Worm (Caenorhabditis elegans) whole organism, L1 larva: ENCODE data around the gene F52G2.3.

Experiments
- elt-2 ChIP-seq: sonication (generic microtip); optimal IDR thresholded peaks from 2 replicates; lab custom pipeline; 2016; ENCODE audit warnings: missing genetic modification characterization, mild to moderate bottlenecking, inconsistent platforms, missing compliant biosample characterization, missing genetic modification reagents
- fkh-10 ChIP-seq: sonication (generic microtip); optimal IDR thresholded peaks from 2 replicates; lab custom pipeline; 2017; ENCODE audit warnings: missing biosample characterization, missing genetic modification reagents, missing genetic modification characterization
- jun-1 ChIP-seq: fragments of 150-350 bp; optimal IDR thresholded peaks from 2 replicates; lab custom pipeline; 2014; ENCODE audit warnings: missing biosample characterization, missing genetic modification reagents, missing genetic modification characterization
- lin-15B ChIP-seq: fragments of 150-350 bp; sonication (generic microtip); optimal IDR thresholded peaks from 3 replicates; lab custom pipeline; 2014; ENCODE audit warnings: missing biosample characterization, missing genetic modification characterization
- nhr-11 ChIP-seq: fragments of 150-350 bp; optimal IDR thresholded peaks from 2 replicates; lab custom pipeline; 2014; ENCODE audit warnings: missing biosample characterization, missing genetic modification characterization
- nhr-12 ChIP-seq: sonication (generic microtip); optimal IDR thresholded peaks from 2 replicates; lab custom pipeline; 2017; ENCODE audit warnings: missing biosample characterization, missing genetic modification characterization
- rnt-1 ChIP-seq: sonication (generic microtip); optimal IDR thresholded peaks from 2 replicates; lab custom pipeline; 2016; ENCODE audit warnings: mild to moderate bottlenecking, missing genetic modification characterization, moderate library complexity, missing compliant biosample characterization
- skn-1 ChIP-seq: fragments of 150-350 bp; optimal IDR thresholded peaks from 2 replicates; lab custom pipeline; 2014; ENCODE audit warnings: missing biosample characterization, missing genetic modification characterization
- snu-23 ChIP-seq: sonication (generic microtip); optimal IDR thresholded peaks from 2 replicates; lab custom pipeline; 2016; ENCODE audit warnings: missing genetic modification characterization, missing compliant biosample characterization

DNA sequence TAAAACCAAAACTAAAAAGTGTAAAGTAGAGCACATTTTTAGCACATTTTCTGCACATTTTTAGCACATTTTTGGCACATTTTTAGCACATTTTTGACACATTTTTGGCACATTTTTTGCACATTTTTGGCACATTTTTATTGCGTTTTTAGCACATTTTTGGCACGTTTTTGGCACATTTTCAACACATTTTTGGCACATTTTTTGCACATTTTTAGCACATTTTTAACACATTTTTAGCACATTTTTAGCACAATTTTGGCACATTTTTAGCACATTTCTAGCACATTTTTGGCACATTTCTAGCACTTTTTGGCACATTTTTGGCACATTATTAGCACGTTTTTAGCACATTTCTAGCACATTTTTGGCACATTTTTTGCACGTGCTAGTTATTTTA is 27.6 kb upstream of the F52G2.3 start:
- TF ChIP-seq rnt-1 (no peak), fkh-10 (GFP tag; lab: Kevin White, UChicago) (no peak), jun-1 (tag; lab: Kevin White, UChicago) (no peak), lin-15B (tag; lab: Kevin White, UChicago) (no peak), elt-2 (tag; lab: Kevin White, UChicago) (no peak), skn-1 (tag; lab: Kevin White, UChicago) (no peak), snu-23 (GFP tag; lab: Kevin White, UChicago) (no peak), nhr-11 (tag; lab: Kevin White, UChicago) (no peak), nhr-12 (tag; lab: Kevin White, UChicago) (no peak)
